Worm (Caenorhabditis elegans) whole organism, L1 larva: ENCODE data around the gene mlp-1.

Experiments
- C16A3.4 ChIP-seq: fragments of 150-350 bp; optimal IDR thresholded peaks from 2 replicates; lab custom pipeline; 2014; ENCODE audit warnings: missing biosample characterization, missing genetic modification characterization
- aha-1 ChIP-seq: fragments of 150-350 bp; optimal IDR thresholded peaks from 2 replicates; lab custom pipeline; 2014; ENCODE audit warnings: missing biosample characterization, missing genetic modification characterization
- alr-1 ChIP-seq: fragments of 200-800 bp; sonication (Bioruptor generic); optimal IDR thresholded peaks from 2 replicates; lab custom pipeline; 2018; ENCODE audit warnings: borderline replicate concordance, mild to moderate bottlenecking, missing genetic modification characterization, missing compliant biosample characterization
- blmp-1 ChIP-seq: fragments of 150-350 bp; optimal IDR thresholded peaks from 2 replicates; lab custom pipeline; 2014; ENCODE audit warnings: missing biosample characterization, missing genetic modification characterization
- ceh-63 ChIP-seq: fragments of 200-800 bp; sonication (Bioruptor generic); optimal IDR thresholded peaks from 2 replicates; lab custom pipeline; 2018; ENCODE audit warnings: mild to moderate bottlenecking, missing genetic modification characterization, missing compliant biosample characterization
- ceh-82 ChIP-seq, 3 experiments: fragments of 150-350 bp in 1 of 3; sonication (generic microtip) in 2 of 3; optimal IDR thresholded peaks; 2 replicates each; lab custom pipeline; 2014 to 2017; ENCODE audit warnings: missing biosample characterization in 3 of 3, missing genetic modification characterization in 3 of 3
- egl-27 ChIP-seq, 2 experiments: fragments of 150-350 bp in 1 of 2; sonication (generic microtip); optimal IDR thresholded peaks; 3 replicates each; lab custom pipeline; 2017 to 2018; ENCODE audit warnings: missing biosample characterization in 2 of 2, missing genetic modification characterization in 2 of 2, missing genetic modification reagents in 2 of 2
- elt-3 ChIP-seq, 6 experiments: fragments of 150-350 bp in 1 of 6; sonication (generic microtip); optimal IDR thresholded peaks; 2 replicates each; lab custom pipeline; 2017 to 2018; ENCODE audit warnings: missing biosample characterization in 6 of 6, missing genetic modification characterization in 6 of 6, inconsistent platforms in 1 of 6
- ets-5 ChIP-seq: fragments of 200-800 bp; sonication (Bioruptor generic); IDR thresholded peaks from 2 replicates; pipeline ENCODE4 v1.3.6; 2022; ENCODE audit warnings: missing genetic modification characterization, missing compliant biosample characterization
- fkh-10 ChIP-seq: sonication (generic microtip); optimal IDR thresholded peaks from 2 replicates; lab custom pipeline; 2017; ENCODE audit warnings: missing biosample characterization, missing genetic modification reagents, missing genetic modification characterization
- fkh-8 ChIP-seq: sonication (generic microtip); optimal IDR thresholded peaks from 2 replicates; lab custom pipeline; 2016; ENCODE audit warnings: mild to moderate bottlenecking, missing genetic modification characterization, missing compliant biosample characterization
- hlh-17 ChIP-seq: fragments of 200-800 bp; sonication (Bioruptor generic); optimal IDR thresholded peaks from 2 replicates; lab custom pipeline; 2018; ENCODE audit warnings: missing genetic modification characterization, mild to moderate bottlenecking, missing compliant biosample characterization, moderate library complexity, borderline replicate concordance
- hpl-2 ChIP-seq: fragments of 150-350 bp; optimal IDR thresholded peaks from 2 replicates; lab custom pipeline; 2014; ENCODE audit warnings: missing biosample characterization, missing genetic modification reagents, missing genetic modification characterization
- isw-1 ChIP-seq: fragments of 200-800 bp; sonication (Bioruptor generic); IDR thresholded peaks from 2 replicates; pipeline ENCODE4 v1.3.6; 2022; ENCODE audit warnings: missing genetic modification characterization, missing compliant biosample characterization
- jun-1 ChIP-seq: fragments of 150-350 bp; optimal IDR thresholded peaks from 2 replicates; lab custom pipeline; 2014; ENCODE audit warnings: missing biosample characterization, missing genetic modification reagents, missing genetic modification characterization
- lin-14 ChIP-seq: fragments of 200-800 bp; sonication (Bioruptor generic); optimal IDR thresholded peaks from 2 replicates; lab custom pipeline; 2018; ENCODE audit warnings: mild to moderate bottlenecking, missing genetic modification characterization, moderate library complexity, missing compliant biosample characterization
- lin-15B ChIP-seq: fragments of 150-350 bp; sonication (generic microtip); optimal IDR thresholded peaks from 3 replicates; lab custom pipeline; 2014; ENCODE audit warnings: missing biosample characterization, missing genetic modification characterization
- lir-3 ChIP-seq: sonication (generic microtip); optimal IDR thresholded peaks from 2 replicates; lab custom pipeline; 2016; ENCODE audit warnings: mild to moderate bottlenecking, missing genetic modification characterization, moderate library complexity, missing compliant biosample characterization; ENCODE audit not compliant: poor library complexity
- lsy-2 ChIP-seq, 2 experiments: fragments of 150-350 bp; optimal IDR thresholded peaks; 2 replicates each; lab custom pipeline; 2014; ENCODE audit warnings: missing biosample characterization in 2 of 2, missing genetic modification characterization in 2 of 2
- mdl-1 ChIP-seq, 2 experiments: fragments of 150-350 bp; optimal IDR thresholded peaks; 2 replicates each; lab custom pipeline; 2014 to 2017; ENCODE audit warnings: missing biosample characterization in 2 of 2, missing genetic modification characterization in 2 of 2, inconsistent platforms in 1 of 2
- mef-2 ChIP-seq: fragments of 150-350 bp; optimal IDR thresholded peaks from 2 replicates; lab custom pipeline; 2014; ENCODE audit warnings: missing biosample characterization, missing genetic modification characterization
- mep-1 ChIP-seq: fragments of 150-350 bp; optimal IDR thresholded peaks from 2 replicates; lab custom pipeline; 2014; ENCODE audit warnings: missing biosample characterization, missing genetic modification characterization
- nhr-11 ChIP-seq: fragments of 150-350 bp; optimal IDR thresholded peaks from 2 replicates; lab custom pipeline; 2014; ENCODE audit warnings: missing biosample characterization, missing genetic modification characterization
- nhr-20 ChIP-seq: sonication (generic microtip); optimal IDR thresholded peaks from 2 replicates; lab custom pipeline; 2016; ENCODE audit warnings: mild to moderate bottlenecking, missing genetic modification characterization, missing compliant biosample characterization
- nhr-71 ChIP-seq: sonication (generic microtip); optimal IDR thresholded peaks from 2 replicates; lab custom pipeline; 2016; ENCODE audit warnings: mild to moderate bottlenecking, missing genetic modification characterization, moderate library complexity, missing compliant biosample characterization
- nhr-76 ChIP-seq: sonication (generic microtip); optimal IDR thresholded peaks from 2 replicates; lab custom pipeline; 2017; ENCODE audit warnings: missing biosample characterization, missing genetic modification characterization
- nhr-85 ChIP-seq: sonication (generic microtip); peaks from one replicate; lab custom pipeline; 2016; ENCODE audit warnings: missing genetic modification characterization, inconsistent platforms, missing compliant biosample characterization
- pag-3 ChIP-seq: sonication (generic microtip); optimal IDR thresholded peaks from 2 replicates; lab custom pipeline; 2017; ENCODE audit warnings: missing genetic modification characterization, mild to moderate bottlenecking, missing compliant biosample characterization, antibody characterized with exemption, borderline replicate concordance; ENCODE audit not compliant: insufficient read depth
- snu-23 ChIP-seq: sonication (generic microtip); optimal IDR thresholded peaks from 2 replicates; lab custom pipeline; 2016; ENCODE audit warnings: missing genetic modification characterization, missing compliant biosample characterization
- swsn-7 ChIP-seq: sonication (generic microtip); optimal IDR thresholded peaks from 2 replicates; lab custom pipeline; 2016; ENCODE audit warnings: missing genetic modification characterization, missing compliant biosample characterization
- tbx-2 ChIP-seq: sonication (generic microtip); optimal IDR thresholded peaks from 2 replicates; lab custom pipeline; 2016; ENCODE audit warnings: missing genetic modification characterization, missing compliant biosample characterization
- unc-30 ChIP-seq: sonication (generic microtip); optimal IDR thresholded peaks from 2 replicates; lab custom pipeline; 2017; ENCODE audit warnings: missing biosample characterization, missing genetic modification characterization
- unc-62 ChIP-seq: fragments of 150-350 bp; optimal IDR thresholded peaks from 2 replicates; lab custom pipeline; 2014; ENCODE audit warnings: missing biosample characterization, missing genetic modification reagents, missing genetic modification characterization
- unc-86 ChIP-seq: sonication (generic microtip); optimal IDR thresholded peaks from 2 replicates; lab custom pipeline; 2016; ENCODE audit warnings: missing genetic modification characterization, missing compliant biosample characterization

mlp-1 gene

ce11 chrIII:5967640-5968039 lies 7.2 kb downstream of the mlp-1 start:
- no peak for TF ChIP-seq unc-30 (tag; lab: Kevin White, UChicago)
- no peak for TF ChIP-seq lsy-2 (tag; optimal IDR thresholded peaks at IDR 0.05; lab: Kevin White, UChicago)

- TF ChIP-seq jun-1: no peak
Observed at ce11 chrIII:5965839-5966463, 8.9 kb downstream of the mlp-1 start, which contains the start of gene dct-6. dct-6 (plus strand) TSS chrIII:5966413.

- no peak for TF ChIP-seq ceh-63
- no peak for TF ChIP-seq fkh-8 (tag; lab: Kevin White, UChicago)
- TF ChIP-seq nhr-85: peak; percentile 64
- peak; percentile 3 for TF ChIP-seq lin-14
- TF ChIP-seq egl-27 (tag; optimal IDR thresholded peaks at IDR 0.05; lab: Kevin White, UChicago): no peak
- no peak for TF ChIP-seq lsy-2 (tag; optimal IDR thresholded peaks at IDR 0.05; lab: Kevin White, UChicago)
- no peak for TF ChIP-seq hlh-17 (GFP tag; lab: Kevin White, UChicago)
- no peak for TF ChIP-seq alr-1
- TF ChIP-seq lin-15B (tag; lab: Kevin White, UChicago): no peak
Observed at ce11 chrIII:5965368-5965767, 9.5 kb downstream of the mlp-1 start.

- TF ChIP-seq swsn-7 (tag; lab: Kevin White, UChicago) (no peak), lir-3 (tag; lab: Kevin White, UChicago) (no peak), lsy-2 (tag; optimal IDR thresholded peaks at IDR 0.05; lab: Kevin White, UChicago) (peak in 1 of 2 experiments; percentile 24), isw-1 (no peak), aha-1 (tag; lab: Kevin White, UChicago) (no peak), pag-3 (no peak), elt-3 (tag; optimal IDR thresholded peaks at IDR 0.05; lab: Kevin White, UChicago) (peak in 3 of 6 experiments; percentile 10 to 53 (median 11)), mef-2 (no peak), fkh-10 (no peak), tbx-2 (tag; lab: Kevin White, UChicago) (no peak), nhr-76 (tag; lab: Kevin White, UChicago) (no peak), nhr-20 (tag; lab: Kevin White, UChicago) (peak; percentile 9), ceh-82 (tag; optimal IDR thresholded peaks at IDR 0.05; lab: Kevin White, UChicago) (no peak), mep-1 (tag; lab: Kevin White, UChicago) (no peak), unc-86 (tag; lab: Kevin White, UChicago) (no peak), nhr-11 (tag; lab: Kevin White, UChicago) (no peak), blmp-1 (tag; lab: Kevin White, UChicago) (peak; percentile 91), unc-62 (no peak), lin-15B (tag; lab: Kevin White, UChicago) (no peak), C16A3.4 (tag; lab: Kevin White, UChicago) (no peak), lin-14 (peak; percentile 40), hpl-2 (GFP tag; lab: Kevin White, UChicago) (no peak), nhr-71 (tag; lab: Kevin White, UChicago) (peak; percentile 20), nhr-85 (peak; percentile 72), snu-23 (GFP tag; lab: Kevin White, UChicago) (peak; percentile 6), mdl-1 (tag; optimal IDR thresholded peaks at IDR 0.05; lab: Kevin White, UChicago) (no peak), ets-5 (GFP tag; lab: Robert Waterston, UW) (no peak)
Observed at ce11 chrIII:5964058-5964632, 10.7 kb downstream of the mlp-1 start.
